Worm (Caenorhabditis elegans): Measurements from ENCODE around the gene dhhc-5.
A peak's percentile ranks its signal among the peaks of the same experiment; 100 is the strongest.

Gene dhhc-5

DNA sequence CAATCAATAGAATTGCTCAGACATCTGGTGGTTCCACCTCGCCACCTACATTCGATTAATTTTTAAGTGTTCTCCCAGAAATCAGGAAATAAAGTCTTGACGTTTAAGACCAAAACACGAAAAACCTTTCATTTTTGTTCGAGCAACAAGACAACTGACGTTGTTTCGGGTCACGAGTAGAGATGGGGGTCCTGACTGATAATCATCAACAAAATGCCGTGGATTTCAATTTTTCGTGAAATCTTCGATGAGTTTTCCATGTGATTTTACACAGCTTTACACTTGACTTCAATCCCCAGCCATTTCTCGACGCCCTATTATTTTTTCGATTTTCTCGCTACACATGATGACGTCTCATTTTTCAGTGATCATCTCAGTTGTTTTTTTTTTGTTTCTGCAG is 22.2 kb upstream of the dhhc-5 start (continued):
- TF ChIP-seq grh-1 (GFP tag; IDR thresholded peaks at IDR 0.05): no peak
- TF ChIP-seq hpl-2 (GFP tag; optimal IDR thresholded peaks at IDR 0.05): no peak
- TF ChIP-seq snu-23 (GFP tag; optimal IDR thresholded peaks at IDR 0.05): peak; percentile 59
- TF ChIP-seq lin-35 (GFP tag; optimal IDR thresholded peaks at IDR 0.05): no peak
- TF ChIP-seq swsn-7 (tag; optimal IDR thresholded peaks at IDR 0.05): peak; percentile 8
- no peak for TF ChIP-seq nhr-237 (tag; optimal IDR thresholded peaks at IDR 0.05)
- no peak for TF ChIP-seq ces-1 (GFP tag; optimal IDR thresholded peaks at IDR 0.05)
- TF ChIP-seq zag-1 (tag; optimal IDR thresholded peaks at IDR 0.05): no peak
- TF ChIP-seq ceh-82 (tag; optimal IDR thresholded peaks at IDR 0.05): no peak
- TF ChIP-seq Y116A8C.19 (tag; optimal IDR thresholded peaks at IDR 0.05; ENCODE audit: borderline replicate concordance): no peak
- no peak for TF ChIP-seq nhr-12 (tag; optimal IDR thresholded peaks at IDR 0.05)
- no peak for TF ChIP-seq lin-13 (GFP tag; optimal IDR thresholded peaks at IDR 0.05)
- no peak for TF ChIP-seq ceh-90 (tag; optimal IDR thresholded peaks at IDR 0.05)
- no peak for TF ChIP-seq efl-3 (GFP tag; optimal IDR thresholded peaks at IDR 0.05)
- peak; percentile 95 for TF ChIP-seq nhr-71 (tag; optimal IDR thresholded peaks at IDR 0.05)
- TF ChIP-seq nhr-85 (tag): no peak
- no peak for TF ChIP-seq C34B4.2 (tag; optimal IDR thresholded peaks at IDR 0.05)
- peak; percentile 72 for TF ChIP-seq nhr-19 (GFP tag; conservative IDR thresholded peaks at IDR 0.05)
- TF ChIP-seq ets-5 (GFP tag; IDR thresholded peaks at IDR 0.05): no peak
- TF ChIP-seq ceh-63 (GFP tag; optimal IDR thresholded peaks at IDR 0.05): no peak
- TF ChIP-seq unc-30 (tag; optimal IDR thresholded peaks at IDR 0.05): no peak
- no peak for TF ChIP-seq alr-1 (tag; optimal IDR thresholded peaks at IDR 0.05; ENCODE audit: borderline replicate concordance)
- no peak for TF ChIP-seq nhr-90 (tag; optimal IDR thresholded peaks at IDR 0.05; ENCODE audit: poor library complexity)
- no peak for TF ChIP-seq nhr-77 (tag; optimal IDR thresholded peaks at IDR 0.05)
- no peak for TF ChIP-seq ceh-8 (GFP tag; optimal IDR thresholded peaks at IDR 0.05)
- TF ChIP-seq sup-37 (GFP tag; optimal IDR thresholded peaks at IDR 0.05): no peak
- no peak for TF ChIP-seq ztf-4 (tag; optimal IDR thresholded peaks at IDR 0.05)
- no peak for TF ChIP-seq C16A3.4 (tag; optimal IDR thresholded peaks at IDR 0.05)
- TF ChIP-seq fkh-4 (tag; optimal IDR thresholded peaks at IDR 0.05; ENCODE audit: borderline replicate concordance): no peak
- no peak for TF ChIP-seq nhr-76 (tag; optimal IDR thresholded peaks at IDR 0.05)
- no peak for TF ChIP-seq snpc-4 (tag; optimal IDR thresholded peaks at IDR 0.05)
- no peak for TF ChIP-seq isw-1 (GFP tag; IDR thresholded peaks at IDR 0.05)
- TF ChIP-seq lir-3 (tag; optimal IDR thresholded peaks at IDR 0.05; ENCODE audit: poor library complexity): no peak
- TF ChIP-seq lsy-2 (tag; optimal IDR thresholded peaks at IDR 0.05): peak; percentile 47 to 62
- TF ChIP-seq unc-86 (tag; optimal IDR thresholded peaks at IDR 0.05): no peak
- no peak for TF ChIP-seq zip-4 (GFP tag; optimal IDR thresholded peaks at IDR 0.05)
- TF ChIP-seq C04F5.9 (tag; optimal IDR thresholded peaks at IDR 0.05): no peak
- no peak for TF ChIP-seq tlp-1 (tag; optimal IDR thresholded peaks at IDR 0.05)
- TF ChIP-seq aha-1 (tag; optimal IDR thresholded peaks at IDR 0.05): no peak
- peak; percentile 20 for TF ChIP-seq xbp-1 (tag; optimal IDR thresholded peaks at IDR 0.05)
- no peak for TF ChIP-seq egl-13 (tag; optimal IDR thresholded peaks at IDR 0.05)
- no peak for TF ChIP-seq egl-27 (tag; optimal IDR thresholded peaks at IDR 0.05)
- no peak for TF ChIP-seq ztf-11 (tag; optimal IDR thresholded peaks at IDR 0.05)
- TF ChIP-seq mef-2 (tag; optimal IDR thresholded peaks at IDR 0.05): no peak
- no peak for TF ChIP-seq dsc-1 (tag; optimal IDR thresholded peaks at IDR 0.05)
- TF ChIP-seq sox-4 (tag; optimal IDR thresholded peaks at IDR 0.05): no peak
- no peak for TF ChIP-seq jun-1 (tag; optimal IDR thresholded peaks at IDR 0.05)
- peak; percentile 66 for TF ChIP-seq lin-14 (GFP tag; optimal IDR thresholded peaks at IDR 0.05)
- peak; percentile 80 for TF ChIP-seq unc-130 (tag; optimal IDR thresholded peaks at IDR 0.05)
- no peak for TF ChIP-seq hlh-17 (GFP tag; optimal IDR thresholded peaks at IDR 0.05; ENCODE audit: borderline replicate concordance)
- TF ChIP-seq ceh-88 (GFP tag; IDR thresholded peaks at IDR 0.05): no peak
- TF ChIP-seq nhr-11 (tag; optimal IDR thresholded peaks at IDR 0.05): no peak
- no peak for TF ChIP-seq nhr-28 (tag; optimal IDR thresholded peaks at IDR 0.05)
- no peak for TF ChIP-seq blmp-1 (tag; optimal IDR thresholded peaks at IDR 0.05)
